Fruit fly (Drosophila melanogaster) whole organism, embryonic: ENCODE results near the gene Sec3.
A peak's percentile ranks its signal among the peaks of the same experiment; 100 is the strongest.

Experiments used
- Ada2b ChIP-seq: fragments of 200-800 bp; sonication (Bioruptor generic); IDR thresholded peaks from 2 replicates; pipeline ENCODE4 v1.3.6; 2022; ENCODE audit warnings: missing biosample characterization, missing genetic modification characterization
- Awh ChIP-seq: fragments of 200-800 bp; sonication (Bioruptor generic); IDR thresholded peaks from 2 replicates; pipeline ENCODE4, ENCODE4 v1.3.6; 2022; ENCODE audit warnings: missing biosample characterization, missing genetic modification characterization
- CG11093 ChIP-seq: fragments of 200-800 bp; sonication (Bioruptor generic); IDR thresholded peaks from 3 replicates; pipeline ENCODE4 v1.3.6; 2022; ENCODE audit warnings: missing biosample characterization, missing genetic modification characterization
- CG12236 ChIP-seq: fragments of 200-800 bp; sonication (Bioruptor generic); optimal IDR thresholded peaks from 2 replicates; lab custom pipeline; 2016; ENCODE audit warnings: missing biosample characterization, missing genetic modification characterization
- CG17829 ChIP-seq: fragments of 200-800 bp; optimal IDR thresholded peaks from 2 replicates; lab custom pipeline; 2019; ENCODE audit warnings: missing biosample characterization, mild to moderate bottlenecking, missing genetic modification characterization, moderate library complexity
- CG18619 ChIP-seq: fragments of 200-800 bp; sonication (Bioruptor generic); optimal IDR thresholded peaks from 3 replicates; lab custom pipeline; 2017; ENCODE audit warnings: missing biosample characterization, mild to moderate bottlenecking, missing genetic modification characterization
- CG18764 ChIP-seq: fragments of 200-800 bp; sonication (Bioruptor generic); optimal IDR thresholded peaks from 3 replicates; lab custom pipeline; 2016; ENCODE audit warnings: missing biosample characterization, missing genetic modification characterization
- CG2120 ChIP-seq: fragments of 200-800 bp; sonication (Bioruptor generic); optimal IDR thresholded peaks from 3 replicates; lab custom pipeline; 2016; ENCODE audit warnings: missing biosample characterization, missing genetic modification characterization
- CG2202 ChIP-seq: fragments of 200-800 bp; sonication (Bioruptor generic); optimal IDR thresholded peaks from 2 replicates; lab custom pipeline; 2018; ENCODE audit warnings: missing biosample characterization, mild to moderate bottlenecking, missing genetic modification characterization
- CG2678 ChIP-seq: fragments of 200-800 bp; sonication (Bioruptor generic); optimal IDR thresholded peaks from 3 replicates; lab custom pipeline; 2019; ENCODE audit warnings: missing biosample characterization, mild to moderate bottlenecking, missing genetic modification characterization, moderate library complexity
- CG3065 ChIP-seq: fragments of 200-800 bp; sonication (Bioruptor generic); optimal IDR thresholded peaks from 2 replicates; lab custom pipeline; 2016; ENCODE audit warnings: missing biosample characterization, missing genetic modification characterization
- CG31441 ChIP-seq: fragments of 200-800 bp; sonication (Bioruptor generic); IDR thresholded peaks from 2 replicates; pipeline ENCODE4 v1.3.6; 2022; ENCODE audit warnings: missing biosample characterization, missing genetic modification characterization
- CG3281 ChIP-seq: fragments of 200-800 bp; sonication (Bioruptor generic); optimal IDR thresholded peaks from 3 replicates; lab custom pipeline; 2017; ENCODE audit warnings: missing biosample characterization, mild to moderate bottlenecking, missing genetic modification characterization
- CG33557 ChIP-seq: fragments of 200-800 bp; sonication (Bioruptor generic); optimal IDR thresholded peaks from 2 replicates; lab custom pipeline; 2019; ENCODE audit warnings: missing biosample characterization, mild to moderate bottlenecking, missing genetic modification characterization, moderate library complexity
- CG4820 ChIP-seq: fragments of 200-800 bp; sonication (Bioruptor generic); optimal IDR thresholded peaks from 3 replicates; lab custom pipeline; 2016; ENCODE audit warnings: missing biosample characterization, missing genetic modification characterization
- CG4854 ChIP-seq: fragments of 200-800 bp; sonication (Bioruptor generic); optimal IDR thresholded peaks from 2 replicates; lab custom pipeline; 2016; ENCODE audit warnings: missing biosample characterization, missing genetic modification characterization, inconsistent platforms
- CG8290 ChIP-seq, 3 experiments: fragments of 200-800 bp; sonication (Bioruptor generic); optimal IDR thresholded peaks; 2 replicates each; lab custom pipeline; 2016 to 2019; ENCODE audit warnings: missing biosample characterization in 3 of 3, missing genetic modification characterization in 3 of 3, mild to moderate bottlenecking in 2 of 3, moderate library complexity in 1 of 3
- CG8765 ChIP-seq: fragments of 200-800 bp; sonication (Bioruptor generic); IDR thresholded peaks from 2 replicates; pipeline ENCODE4 v1.3.6; 2022; ENCODE audit warnings: missing biosample characterization, missing genetic modification characterization
- CG8924 ChIP-seq: fragments of 200-800 bp; optimal IDR thresholded peaks from 3 replicates; lab custom pipeline; 2019; ENCODE audit warnings: missing biosample characterization, mild to moderate bottlenecking, missing genetic modification characterization, moderate library complexity
- CG9727 ChIP-seq: fragments of 200-800 bp; sonication (Bioruptor generic); optimal IDR thresholded peaks from 3 replicates; lab custom pipeline; 2017; ENCODE audit warnings: missing biosample characterization, mild to moderate bottlenecking, missing genetic modification characterization
- CoRest ChIP-seq: fragments of 200-800 bp; sonication (Bioruptor generic); optimal IDR thresholded peaks from 3 replicates; lab custom pipeline; 2018; ENCODE audit warnings: missing biosample characterization, mild to moderate bottlenecking, missing genetic modification characterization, moderate library complexity
- D19A ChIP-seq: fragments of 200-800 bp; optimal IDR thresholded peaks from 3 replicates; lab custom pipeline; 2019; ENCODE audit warnings: missing biosample characterization, mild to moderate bottlenecking, missing genetic modification characterization, moderate library complexity
- Dfd ChIP-seq, 2 experiments: fragments of >200 bp; optimal IDR thresholded peaks; 2 replicates each; lab custom pipeline; 2017; ENCODE audit warnings: missing biosample characterization in 2 of 2, missing genetic modification characterization in 2 of 2
- E2f2 ChIP-seq: fragments of 200-800 bp; sonication (Bioruptor generic); IDR thresholded peaks from 2 replicates; pipeline ENCODE4 v1.3.6; 2022; ENCODE audit warnings: missing biosample characterization, missing genetic modification characterization
- H15 ChIP-seq: fragments of 200-800 bp; sonication (Bioruptor generic); IDR thresholded peaks from 3 replicates; pipeline ENCODE4 v1.3.6; 2022; ENCODE audit warnings: missing biosample characterization, missing genetic modification characterization
- Kr ChIP-seq: fragments of 200-800 bp; sonication (Bioruptor generic); optimal IDR thresholded peaks from 2 replicates; lab custom pipeline; 2017; ENCODE audit warnings: missing biosample characterization, mild to moderate bottlenecking, missing genetic modification characterization
- Lpt ChIP-seq: fragments of >200 bp; optimal IDR thresholded peaks from 2 replicates; lab custom pipeline; 2018; ENCODE audit warnings: missing biosample characterization, missing genetic modification characterization
- MTF-1 ChIP-seq: fragments of 200-800 bp; sonication (Bioruptor generic); optimal IDR thresholded peaks from 2 replicates; lab custom pipeline; 2018; ENCODE audit warnings: missing biosample characterization, mild to moderate bottlenecking, missing genetic modification characterization, borderline replicate concordance
- Mad ChIP-seq: fragments of 200-800 bp; sonication (Bioruptor generic); optimal IDR thresholded peaks from 2 replicates; lab custom pipeline; 2016; ENCODE audit warnings: missing biosample characterization, missing genetic modification characterization
- Spps ChIP-seq: fragments of 200-800 bp; sonication (Bioruptor generic); optimal IDR thresholded peaks from 2 replicates; lab custom pipeline; 2018; ENCODE audit warnings: missing biosample characterization, mild to moderate bottlenecking, missing genetic modification characterization
- Xrp1 ChIP-seq: fragments of 200-800 bp; sonication (Bioruptor generic); IDR thresholded peaks from 2 replicates; pipeline ENCODE4 v1.3.6; 2022; ENCODE audit warnings: missing biosample characterization, missing genetic modification characterization
- chm ChIP-seq: fragments of 200-800 bp; sonication (Bioruptor generic); IDR thresholded peaks from 2 replicates; pipeline ENCODE4 v1.3.6; 2022; ENCODE audit warnings: missing biosample characterization, missing genetic modification characterization
- gcm ChIP-seq: fragments of 200-800 bp; sonication (Bioruptor generic); optimal IDR thresholded peaks from 2 replicates; lab custom pipeline; 2019; ENCODE audit warnings: missing biosample characterization, mild to moderate bottlenecking, missing genetic modification characterization, moderate library complexity
- gem ChIP-seq: fragments of 200-800 bp; sonication (Bioruptor generic); optimal IDR thresholded peaks from 2 replicates; lab custom pipeline; 2019; ENCODE audit warnings: missing biosample characterization, mild to moderate bottlenecking, missing genetic modification characterization, moderate library complexity
- gfzf ChIP-seq: fragments of 200-800 bp; sonication (Bioruptor generic); optimal IDR thresholded peaks from 2 replicates; lab custom pipeline; 2016; ENCODE audit warnings: missing biosample characterization, mild to moderate bottlenecking, missing genetic modification characterization, moderate library complexity
- h ChIP-seq: fragments of >200 bp; optimal IDR thresholded peaks from 2 replicates; lab custom pipeline; 2017
- hbn ChIP-seq: fragments of 200-800 bp; sonication (Bioruptor generic); IDR thresholded peaks from 2 replicates; pipeline ENCODE4 v1.3.6; 2022; ENCODE audit warnings: missing biosample characterization, missing genetic modification characterization; ENCODE audit not compliant: partially characterized antibody
- jing ChIP-seq: fragments of 200-800 bp; sonication (Bioruptor generic); optimal IDR thresholded peaks from 2 replicates; lab custom pipeline; 2018; ENCODE audit warnings: missing biosample characterization, mild to moderate bottlenecking, missing genetic modification characterization
- kni ChIP-seq: fragments of 200-800 bp; sonication (Bioruptor generic); optimal IDR thresholded peaks from 3 replicates; lab custom pipeline; 2017; ENCODE audit warnings: mild to moderate bottlenecking, missing biosample characterization, missing genetic modification reagents, missing genetic modification characterization
- lbe ChIP-seq: fragments of 200-800 bp; sonication (Bioruptor generic); optimal IDR thresholded peaks from 2 replicates; lab custom pipeline; 2016; ENCODE audit warnings: missing biosample characterization, mild to moderate bottlenecking, missing genetic modification characterization
- mam ChIP-seq: fragments of 200-800 bp; sonication (Bioruptor generic); optimal IDR thresholded peaks from 3 replicates; lab custom pipeline; 2016; ENCODE audit warnings: missing biosample characterization, missing genetic modification characterization
- otp ChIP-seq: fragments of 200-800 bp; sonication (Bioruptor generic); IDR thresholded peaks from 3 replicates; pipeline ENCODE4, ENCODE4 v1.3.6; 2022; ENCODE audit warnings: missing biosample characterization, missing genetic modification characterization
- phol ChIP-seq: fragments of 200-800 bp; sonication (Bioruptor generic); optimal IDR thresholded peaks from 3 replicates; lab custom pipeline; 2018; ENCODE audit warnings: missing biosample characterization, mild to moderate bottlenecking, missing genetic modification characterization, moderate library complexity
- sc ChIP-seq, 3 experiments: fragments of >200 bp in 2 of 3; fragments of 200-800 bp in 1 of 3; sonication (Bioruptor generic) in 1 of 3; optimal IDR thresholded peaks; 2 replicates in 2 of 3; 3 replicates in 1 of 3; lab custom pipeline; 2017; ENCODE audit warnings: mild to moderate bottlenecking in 1 of 3, missing biosample characterization in 1 of 3, missing genetic modification characterization in 1 of 3, missing genetic modification reagents in 1 of 3
- seq ChIP-seq: fragments of 200-800 bp; sonication (Bioruptor generic); IDR thresholded peaks from 2 replicates; pipeline ENCODE4 v1.3.6; 2022; ENCODE audit warnings: missing biosample characterization, missing genetic modification characterization
- shn ChIP-seq: fragments of 200-800 bp; sonication (Bioruptor generic); optimal IDR thresholded peaks from 3 replicates; lab custom pipeline; 2016; ENCODE audit warnings: missing biosample characterization, missing genetic modification characterization
- slbo ChIP-seq: fragments of 200-800 bp; sonication (Bioruptor generic); IDR thresholded peaks from 2 replicates; pipeline ENCODE4 v1.3.6; 2022; ENCODE audit warnings: missing biosample characterization, missing genetic modification characterization
- sqz ChIP-seq: fragments of 200-800 bp; sonication (Bioruptor generic); optimal IDR thresholded peaks from 3 replicates; lab custom pipeline; 2018; ENCODE audit warnings: missing biosample characterization, mild to moderate bottlenecking, missing genetic modification characterization
- zfh1 ChIP-seq: fragments of 200-800 bp; sonication (Bioruptor generic); IDR thresholded peaks from 3 replicates; pipeline ENCODE4 v1.3.6; 2022; ENCODE audit warnings: missing biosample characterization, missing genetic modification characterization

Sec3 gene

dm6 chr3L:17415967-17416749, 8.9 kb downstream of the Sec3 start (continued):
- TF ChIP-seq Awh = no peak
- TF ChIP-seq zfh1 (GFP tag; lab: Robert Waterston, UW) = peak; percentile 61; the same call in 1 of the 3 replicates
- no peak for TF ChIP-seq lbe
- TF ChIP-seq Ada2b (GFP tag; lab: Robert Waterston, UW) = no peak
- peak; percentile 50 for TF ChIP-seq Kr (GFP tag; lab: Kevin White, UChicago)
- TF ChIP-seq CG11093 (GFP tag; lab: Robert Waterston, UW) = no peak
- no peak for TF ChIP-seq sc (optimal IDR thresholded peaks at IDR 0.05; lab: Kevin White, UChicago)
- TF ChIP-seq sc (GFP tag; optimal IDR thresholded peaks at IDR 0.05; lab: Kevin White, UChicago) = peak; percentile 29
- no peak for TF ChIP-seq gfzf (GFP tag; lab: Kevin White, UChicago)
- TF ChIP-seq chm (GFP tag; lab: Robert Waterston, UW) = 0 out of 2 replicates have a peak, but pooled peaks have one; percentile 8
- TF ChIP-seq Xrp1 (GFP tag; lab: Robert Waterston, UW) = peak; percentile 76
- TF ChIP-seq kni (GFP tag; lab: Kevin White, UChicago) = peak; percentile 64
- peak; percentile 13 for TF ChIP-seq mam (GFP tag; lab: Kevin White, UChicago)
- peak; percentile 3 for TF ChIP-seq shn
- no peak for TF ChIP-seq seq (GFP tag; lab: Robert Waterston, UW)
- TF ChIP-seq MTF-1 (GFP tag; lab: Kevin White, UChicago) = peak; percentile 24
- peak; percentile 34 for TF ChIP-seq CG2678 (tag; lab: Kevin White, UChicago)
- no peak for TF ChIP-seq E2f2 (GFP tag; lab: Robert Waterston, UW)
- no peak for TF ChIP-seq h (lab: Kevin White, UChicago)
- TF ChIP-seq CG3065 (GFP tag; lab: Kevin White, UChicago) = peak; percentile 30
- TF ChIP-seq CG2120 (GFP tag; lab: Kevin White, UChicago) = peak; percentile 40
- TF ChIP-seq CG9727 (GFP tag; lab: Kevin White, UChicago) = peak; percentile 88
- peak; percentile 69 for TF ChIP-seq CG2202 (tag; lab: Kevin White, UChicago)
- TF ChIP-seq Mad (GFP tag; lab: Kevin White, UChicago) = peak; percentile 15
- TF ChIP-seq phol = peak; percentile 66
- no peak for TF ChIP-seq H15 (GFP tag; lab: Robert Waterston, UW)
- peak; percentile 46 for TF ChIP-seq CG8290 (GFP tag; optimal IDR thresholded peaks at IDR 0.05; lab: Kevin White, UChicago)
- TF ChIP-seq CG8290 (tag; optimal IDR thresholded peaks at IDR 0.05; lab: Kevin White, UChicago) = no peak
- TF ChIP-seq Spps = peak; percentile 8
- peak; percentile 44 for TF ChIP-seq CG33557 (GFP tag; lab: Kevin White, UChicago)
- peak; percentile 75 for TF ChIP-seq gem (tag; lab: Kevin White, UChicago)
- TF ChIP-seq sqz (GFP tag; lab: Kevin White, UChicago) = no peak
- TF ChIP-seq otp (GFP tag; lab: Robert Waterston, UW) = 0 out of 3 replicates have a peak, but pooled peaks have one; percentile 20
- peak; percentile 84 for TF ChIP-seq CG8765
- TF ChIP-seq CG4820 (GFP tag; lab: Kevin White, UChicago) = peak; percentile 49
- TF ChIP-seq CG8924 = peak; percentile 78
- TF ChIP-seq CoRest (tag; lab: Kevin White, UChicago) = peak; percentile 47
- TF ChIP-seq CG3281 (GFP tag; lab: Kevin White, UChicago) = no peak
- no peak for TF ChIP-seq CG18764 (GFP tag; lab: Kevin White, UChicago)
- peak; percentile 82 for TF ChIP-seq Lpt (GFP tag; lab: Kevin White, UChicago)
- TF ChIP-seq Dfd (GFP tag; optimal IDR thresholded peaks at IDR 0.05; lab: Kevin White, UChicago) = no peak
- TF ChIP-seq gcm (GFP tag; lab: Kevin White, UChicago) = peak; percentile 44
- peak; percentile 43 for TF ChIP-seq D19A
- TF ChIP-seq CG4854 (GFP tag; lab: Kevin White, UChicago) = peak; percentile 12
- TF ChIP-seq slbo = no peak; the same call in 1 of the 2 replicates
- peak; percentile 12 for TF ChIP-seq CG18619 (GFP tag; lab: Kevin White, UChicago)
- no peak for TF ChIP-seq jing
- peak; percentile 55 for TF ChIP-seq CG31441 (GFP tag; lab: Robert Waterston, UW)
- TF ChIP-seq CG17829 (tag; lab: Kevin White, UChicago) = peak; percentile 77
- peak; percentile 32 for TF ChIP-seq CG12236 (GFP tag; lab: Kevin White, UChicago)
- no peak for TF ChIP-seq hbn (GFP tag; lab: Robert Waterston, UW)
